Fruit fly (Drosophila melanogaster) whole organism: ENCODE measurements around the gene glob1.

Source experiments
- CG8478 ChIP-seq: fragments of >200 bp; optimal IDR thresholded peaks from 2 replicates; lab custom pipeline; 2018; ENCODE audit warnings: inconsistent platforms
- Dll ChIP-seq: fragments of >200 bp; optimal IDR thresholded peaks from 2 replicates; lab custom pipeline; 2017
- EcR ChIP-seq, 2 experiments: fragments of >200 bp; optimal IDR thresholded peaks; 2 replicates each; lab custom pipeline; 2017; ENCODE audit warnings: missing biosample characterization in 2 of 2, missing genetic modification characterization in 2 of 2, missing genetic modification reagents in 2 of 2

- TF ChIP-seq Dll (lab: Kevin White, UChicago) (no peak), CG8478 (lab: Kevin White, UChicago) (no peak), EcR (GFP tag; optimal IDR thresholded peaks at IDR 0.05; lab: Kevin White, UChicago) (no peak)
Measured at dm6 chr3R:15927172-15927571, 22.7 kb upstream of the glob1 start.
